Fruit fly (Drosophila melanogaster) S2 (cell line): ENCODE results near the gene Hel25E.

Experiments used
- CG8478 ChIP-seq: fragments of >200 bp; optimal IDR thresholded peaks from 2 replicates; lab custom pipeline; 2018
- CTCF ChIP-seq, 2 experiments: fragments of >200 bp; optimal IDR thresholded peaks; 2 replicates each; lab custom pipeline; 2018

dm6 chr2L:5546518-5547287 lies 4.6 kb upstream of the Hel25E start, which contains the start of gene Oscillin:
- no peak for TF ChIP-seq CTCF (optimal IDR thresholded peaks at IDR 0.05; lab: Kevin White, UChicago)
- TF ChIP-seq CG8478 (lab: Kevin White, UChicago), result no peak
